Worm (Caenorhabditis elegans) whole organism, late embryonic: Measurements from ENCODE around the gene Y73F8A.23.

Experiments used
- K09A11.1 ChIP-seq: sonication (generic microtip); optimal IDR thresholded peaks from 2 replicates; lab custom pipeline; 2017; ENCODE audit warnings: antibody characterized with exemption, mild to moderate bottlenecking, missing genetic modification characterization, missing compliant biosample characterization; ENCODE audit not compliant: insufficient read depth
- ceh-22 ChIP-seq: sonication (generic microtip); optimal IDR thresholded peaks from 2 replicates; lab custom pipeline; 2017; ENCODE audit warnings: missing biosample characterization, missing genetic modification characterization
- dve-1 ChIP-seq: sonication (generic microtip); optimal IDR thresholded peaks from 2 replicates; lab custom pipeline; 2017; ENCODE audit warnings: antibody characterized with exemption, mild to moderate bottlenecking, missing genetic modification characterization, missing compliant biosample characterization
- ets-4 ChIP-seq: sonication (generic microtip); optimal IDR thresholded peaks from 2 replicates; lab custom pipeline; 2016; ENCODE audit warnings: missing genetic modification characterization, missing compliant biosample characterization
- lin-11 ChIP-seq: fragments of 200-800 bp; sonication (Bioruptor generic); optimal IDR thresholded peaks from 2 replicates; lab custom pipeline; 2018; ENCODE audit warnings: mild to moderate bottlenecking, missing genetic modification characterization, missing compliant biosample characterization
- madf-2 ChIP-seq: sonication (generic microtip); optimal IDR thresholded peaks from 2 replicates; lab custom pipeline; 2017; ENCODE audit warnings: missing genetic modification characterization, missing compliant biosample characterization
- nhr-11 ChIP-seq: fragments of 150-350 bp; optimal IDR thresholded peaks from 2 replicates; lab custom pipeline; 2014; ENCODE audit warnings: missing biosample characterization, missing genetic modification characterization
- npax-4 ChIP-seq: sonication (generic microtip); optimal IDR thresholded peaks from 2 replicates; lab custom pipeline; 2016; ENCODE audit warnings: missing genetic modification characterization, missing compliant biosample characterization

DNA sequence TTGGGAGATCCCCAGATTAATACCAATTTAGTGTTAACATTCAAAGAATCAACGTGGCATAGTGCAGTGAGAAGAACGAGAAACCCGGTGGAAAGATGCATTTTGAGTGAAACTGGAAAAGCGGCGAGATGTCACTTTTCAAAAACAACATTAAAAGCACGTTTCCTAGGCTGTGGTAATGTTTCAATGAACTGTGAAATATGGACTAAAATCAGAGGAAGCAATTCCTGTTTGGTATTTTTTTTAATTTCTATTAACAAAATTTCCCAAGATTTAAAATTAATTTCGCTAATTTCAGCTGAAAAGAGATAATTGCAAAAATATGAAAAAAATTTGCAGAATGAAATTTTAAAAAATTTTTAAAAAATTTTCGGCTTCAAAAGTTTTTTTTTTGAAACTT, 3.1 kb downstream of the Y73F8A.23 start, which contains the start of gene Y73F8A.22:
- TF ChIP-seq ets-4 (no peak), madf-2 (tag; lab: Kevin White, UChicago) (no peak), ceh-22 (tag; lab: Kevin White, UChicago) (no peak), lin-11 (tag; lab: Kevin White, UChicago) (no peak), dve-1 (tag; lab: Kevin White, UChicago) (no peak), K09A11.1 (no peak), npax-4 (tag; lab: Kevin White, UChicago) (no peak), nhr-11 (no peak)
